Worm (Caenorhabditis elegans): Measurements from ENCODE around the gene gcy-4.

gcy-4 gene

DNA sequence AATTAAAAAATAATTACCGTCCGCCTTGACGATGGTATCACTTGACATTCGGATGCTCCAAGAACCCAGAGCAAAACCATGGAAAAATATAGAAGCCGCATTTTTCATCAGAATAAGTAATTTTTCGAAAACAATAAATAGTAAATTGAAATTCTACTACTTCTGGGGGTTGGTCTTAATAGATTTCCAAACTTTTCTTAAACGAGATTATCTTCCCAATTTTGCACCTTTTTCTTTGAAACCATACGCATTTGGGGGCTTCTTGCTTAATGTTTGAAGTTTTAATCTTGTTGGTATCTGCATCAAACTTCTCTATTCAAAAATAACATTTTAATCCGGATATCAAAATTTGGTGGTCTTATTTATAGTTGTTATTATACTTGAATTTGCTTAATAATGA, 7.5 kb upstream of the gcy-4 start, which contains the start of gene gcy-5:
TSS of gene gcy-5 (minus strand) at position 101 of the 400 bp plus-strand sequence.
- TF ChIP-seq mep-1 (tag; optimal IDR thresholded peaks at IDR 0.05), result no peak
- TF ChIP-seq zag-1 (tag; optimal IDR thresholded peaks at IDR 0.05), result no peak
- no peak for TF ChIP-seq efl-3 (GFP tag; optimal IDR thresholded peaks at IDR 0.05)
- no peak for TF ChIP-seq irx-1 (tag; optimal IDR thresholded peaks at IDR 0.05)
- no peak for TF ChIP-seq egl-27 (tag; optimal IDR thresholded peaks at IDR 0.05)

DNA sequence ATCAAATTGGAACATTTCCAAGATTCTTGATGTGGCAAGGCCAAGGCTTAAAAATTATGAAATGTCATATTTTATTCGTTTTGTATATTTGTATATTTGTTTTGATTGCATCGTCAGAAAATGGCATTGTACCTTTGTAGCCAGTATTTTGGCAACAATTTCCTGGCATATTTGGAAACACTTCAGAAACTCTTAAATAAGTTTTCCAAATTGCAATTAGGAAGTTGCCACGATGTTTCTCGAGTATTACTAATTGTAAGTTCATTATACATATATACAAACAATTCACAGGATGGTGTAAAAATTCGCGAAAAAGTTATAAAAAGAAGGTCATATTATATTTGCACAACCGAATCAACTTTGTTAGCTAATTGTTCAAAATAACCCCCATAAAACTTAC, 6.6 kb upstream of the gcy-4 start, which contains the start of gene idpp-8:
TSS of gene idpp-8 (plus strand) at position 301 of the 400 bp plus-strand sequence.
- TF ChIP-seq ceh-82 (tag; optimal IDR thresholded peaks at IDR 0.05) (no peak), efl-1 (optimal IDR thresholded peaks at IDR 0.05) (no peak), efl-1 (GFP tag; optimal IDR thresholded peaks at IDR 0.05 in 1 of 2) (no peak), nhr-12 (tag; optimal IDR thresholded peaks at IDR 0.05) (no peak), rnt-1 (tag; optimal IDR thresholded peaks at IDR 0.05) (no peak), sup-37 (GFP tag; optimal IDR thresholded peaks at IDR 0.05) (no peak), nhr-85 (tag) (no peak), ceh-8 (GFP tag; optimal IDR thresholded peaks at IDR 0.05) (no peak), pag-3 (tag; optimal IDR thresholded peaks at IDR 0.05; ENCODE audit: borderline replicate concordance, insufficient read depth) (no peak), egl-27 (tag; optimal IDR thresholded peaks at IDR 0.05) (no peak), C16A3.4 (tag; optimal IDR thresholded peaks at IDR 0.05) (no peak), mab-9 (GFP tag; IDR thresholded peaks at IDR 0.05) (no peak), unc-62 (GFP tag; optimal IDR thresholded peaks at IDR 0.05) (no peak), efl-3 (GFP tag; optimal IDR thresholded peaks at IDR 0.05) (no peak), pqm-1 (tag; optimal IDR thresholded peaks at IDR 0.05) (no peak), jun-1 (tag; optimal IDR thresholded peaks at IDR 0.05) (no peak), dpl-1 (GFP tag; optimal IDR thresholded peaks at IDR 0.05) (no peak), alr-1 (tag; optimal IDR thresholded peaks at IDR 0.05; ENCODE audit: borderline replicate concordance) (no peak), skn-1 (tag; optimal IDR thresholded peaks at IDR 0.05) (no peak), pax-3 (tag; optimal IDR thresholded peaks at IDR 0.05) (no peak), ces-1 (GFP tag; optimal IDR thresholded peaks at IDR 0.05) (no peak)

DNA sequence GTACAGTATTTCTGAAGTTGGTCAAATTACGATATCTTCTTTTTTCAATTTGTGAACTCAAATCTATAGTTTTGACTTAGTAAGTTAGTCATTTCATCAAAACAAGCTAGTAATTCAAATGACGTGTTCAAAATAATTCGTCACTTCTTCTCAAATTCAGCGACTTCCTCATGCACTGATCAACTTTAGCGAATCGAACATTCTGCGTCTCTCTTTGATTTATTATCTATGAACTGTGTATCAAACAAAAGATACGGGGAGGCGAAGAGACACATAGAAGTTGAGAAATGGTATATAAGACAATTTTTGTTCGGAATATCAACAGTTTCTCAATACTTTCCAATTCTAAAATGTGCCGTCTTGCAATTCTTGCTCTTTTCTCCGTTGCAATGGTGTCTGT, 3.3 kb upstream of the gcy-4 start, which contains the start of gene srlf-34:
TSS of gene srlf-34 (plus strand) at position 321 of the 400 bp plus-strand sequence.
- TF ChIP-seq nhr-47 (tag; optimal IDR thresholded peaks at IDR 0.05) (no peak), nhr-85 (tag) (peak; percentile 76), efl-1 (optimal IDR thresholded peaks at IDR 0.05) (no peak), efl-1 (GFP tag; optimal IDR thresholded peaks at IDR 0.05 in 1 of 2) (peak in 1 of 2 experiments; percentile 10)

DNA sequence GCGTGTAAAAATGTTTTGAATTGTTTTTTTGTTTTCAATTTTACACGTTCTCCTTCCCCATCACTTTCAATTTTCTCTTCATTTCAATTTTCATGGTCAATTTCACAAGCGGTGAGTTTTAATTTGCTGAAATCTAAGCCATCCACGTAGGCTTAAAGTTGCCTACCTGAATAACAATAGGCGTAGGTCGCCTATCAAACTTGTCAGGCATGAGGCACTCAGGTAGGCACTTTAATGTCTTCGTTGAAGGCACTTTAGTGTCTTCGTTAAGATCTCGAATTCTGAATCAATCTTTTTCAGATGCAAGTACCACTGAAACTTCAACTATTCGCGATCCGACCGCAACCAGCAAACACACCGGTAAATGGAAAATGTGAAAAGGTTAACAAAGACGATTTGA, 711 bp upstream of the gcy-4 start, which contains the start of gene ZK970.8:
TSS of gene ZK970.8 (plus strand) at position 301 of the 400 bp plus-strand sequence.
- TF ChIP-seq snpc-4 (tag; optimal IDR thresholded peaks at IDR 0.05) (no peak), unc-30 (tag; optimal IDR thresholded peaks at IDR 0.05) (no peak), lin-13 (GFP tag; optimal IDR thresholded peaks at IDR 0.05) (no peak), lin-14 (GFP tag; optimal IDR thresholded peaks at IDR 0.05) (no peak)

DNA sequence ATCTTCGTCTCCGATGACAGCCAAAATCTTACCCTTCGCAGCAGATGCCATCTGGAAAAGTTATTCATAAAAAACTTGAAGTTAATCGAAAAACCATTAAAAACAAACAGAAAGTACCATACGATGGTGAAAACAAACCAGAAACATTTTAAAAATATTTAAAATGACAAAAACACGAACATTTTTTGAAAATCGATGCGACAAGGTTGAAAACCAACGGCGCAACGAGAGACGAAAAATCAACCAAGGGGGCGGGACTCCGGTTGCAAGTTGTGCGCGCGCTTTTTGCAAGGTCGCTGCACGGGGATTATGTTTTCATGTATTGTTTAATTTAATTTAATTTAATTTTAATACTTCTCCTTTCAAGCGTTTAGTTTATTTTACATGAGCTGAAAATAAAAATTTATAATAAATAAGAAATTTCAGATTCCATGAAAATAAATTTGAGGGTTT, 4.9 kb downstream of the gcy-4 start, which contains the start of gene vha-9:
TSS of gene vha-9 (minus strand) at position 51 of the 453 bp plus-strand sequence.
- TF ChIP-seq tbx-2 (tag; optimal IDR thresholded peaks at IDR 0.05) (peak; percentile 76), unc-86 (tag; optimal IDR thresholded peaks at IDR 0.05) (peak; percentile 57), lin-13 (GFP tag; optimal IDR thresholded peaks at IDR 0.05) (peak; percentile 41), blmp-1 (tag; optimal IDR thresholded peaks at IDR 0.05) (peak; percentile 45), snu-23 (GFP tag; optimal IDR thresholded peaks at IDR 0.05) (peak; percentile 82), lsy-2 (tag; optimal IDR thresholded peaks at IDR 0.05) (peak; percentile 61 to 78), nhr-28 (tag; optimal IDR thresholded peaks at IDR 0.05) (no peak), nhr-84 (tag; optimal IDR thresholded peaks at IDR 0.05) (no peak), aly-2 (tag; optimal IDR thresholded peaks at IDR 0.05) (no peak), nhr-20 (tag; optimal IDR thresholded peaks at IDR 0.05) (peak; percentile 72), ceh-8 (GFP tag; optimal IDR thresholded peaks at IDR 0.05) (peak; percentile 27), Y116A8C.19 (tag; optimal IDR thresholded peaks at IDR 0.05; ENCODE audit: borderline replicate concordance) (no peak), ceh-82 (tag; optimal IDR thresholded peaks at IDR 0.05) (peak; percentile 44 to 63 (median 61)), dpl-1 (GFP tag; optimal IDR thresholded peaks at IDR 0.05) (peak; percentile 35 to 72 (median 66)), hpl-2 (GFP tag; optimal IDR thresholded peaks at IDR 0.05) (peak; percentile 3), ceh-63 (GFP tag; optimal IDR thresholded peaks at IDR 0.05) (no peak), fkh-10 (GFP tag; optimal IDR thresholded peaks at IDR 0.05) (no peak), mdl-1 (tag; optimal IDR thresholded peaks at IDR 0.05) (peak in 1 of 2 experiments; percentile 57), unc-30 (tag; optimal IDR thresholded peaks at IDR 0.05) (no peak), lir-3 (tag; optimal IDR thresholded peaks at IDR 0.05; ENCODE audit: poor library complexity) (peak; percentile 31), lin-39 (tag; optimal IDR thresholded peaks at IDR 0.05) (no peak)

Data from whole organism, L1 larva.